Worm (Caenorhabditis elegans) whole organism, late embryonic: Measurements from ENCODE around the gene C29F3.3.

Experiments
- C38D4.7 ChIP-seq: fragments of 200-800 bp; sonication (Bioruptor generic); optimal IDR thresholded peaks from 2 replicates; lab custom pipeline; 2018; ENCODE audit warnings: mild to moderate bottlenecking, missing genetic modification characterization, moderate library complexity, missing compliant biosample characterization
- Y22D7AL.16 ChIP-seq: sonication (generic microtip); optimal IDR thresholded peaks from 2 replicates; lab custom pipeline; 2016; ENCODE audit warnings: missing genetic modification characterization, missing compliant biosample characterization
- ama-1 ChIP-seq: fragments of 150-350 bp; optimal IDR thresholded peaks from 2 replicates; lab custom pipeline; 2014
- ceh-14 ChIP-seq: sonication (generic microtip); optimal IDR thresholded peaks from 2 replicates; lab custom pipeline; 2016; ENCODE audit warnings: missing genotype, missing genetic modification characterization, missing compliant biosample characterization
- ceh-19 ChIP-seq: fragments of 200-800 bp; sonication (Bioruptor generic); optimal IDR thresholded peaks from 2 replicates; lab custom pipeline; 2018; ENCODE audit warnings: mild to moderate bottlenecking, missing genetic modification characterization, missing compliant biosample characterization
- ceh-2 ChIP-seq: sonication (generic microtip); optimal IDR thresholded peaks from 2 replicates; lab custom pipeline; 2016; ENCODE audit warnings: missing genotype, missing genetic modification characterization, missing compliant biosample characterization
- ceh-9 ChIP-seq: sonication (generic microtip); optimal IDR thresholded peaks from 2 replicates; lab custom pipeline; 2016; ENCODE audit warnings: mild to moderate bottlenecking, missing genetic modification characterization, inconsistent platforms, missing compliant biosample characterization
- fkh-6 ChIP-seq: sonication (generic microtip); optimal IDR thresholded peaks from 2 replicates; lab custom pipeline; 2016; ENCODE audit warnings: missing genetic modification characterization, missing compliant biosample characterization
- nfya-1 ChIP-seq: sonication (generic microtip); optimal IDR thresholded peaks from 2 replicates; lab custom pipeline; 2017; ENCODE audit warnings: missing genetic modification characterization, mild to moderate bottlenecking, missing compliant biosample characterization, antibody characterized with exemption, moderate library complexity
- nhr-11 ChIP-seq: fragments of 150-350 bp; optimal IDR thresholded peaks from 2 replicates; lab custom pipeline; 2014; ENCODE audit warnings: missing biosample characterization, missing genetic modification characterization
- nhr-232 ChIP-seq: sonication (generic microtip); optimal IDR thresholded peaks from 2 replicates; lab custom pipeline; 2016; ENCODE audit warnings: missing genetic modification characterization, missing compliant biosample characterization
- tbx-2 ChIP-seq: sonication (generic microtip); optimal IDR thresholded peaks from 2 replicates; lab custom pipeline; 2016; ENCODE audit warnings: missing genetic modification characterization, missing compliant biosample characterization
- unc-3 ChIP-seq, 2 experiments: fragments of 200-800 bp in 1 of 2; sonication (Bioruptor generic) in 1 of 2; sonication (generic microtip) in 1 of 2; conservative IDR thresholded peaks in 1 of 2; optimal IDR thresholded peaks in 1 of 2; 2 replicates each; pipeline versions ENCODE4 v1.3.6 to Lab custom; 2016 to 2022; ENCODE audit warnings: missing compliant biosample characterization in 2 of 2, missing genetic modification characterization in 2 of 2, missing genetic modification reagents in 1 of 2
- zip-5 ChIP-seq: sonication (generic microtip); optimal IDR thresholded peaks from 2 replicates; lab custom pipeline; 2016; ENCODE audit warnings: missing genetic modification characterization, missing compliant biosample characterization

- TF ChIP-seq nfya-1 (tag; lab: Kevin White, UChicago), result no peak
- no peak for TF ChIP-seq ceh-19 (GFP tag; lab: Kevin White, UChicago)
- no peak for TF ChIP-seq nhr-232 (tag; lab: Kevin White, UChicago)
- TF ChIP-seq zip-5 (tag; lab: Kevin White, UChicago), result no peak
- TF ChIP-seq ama-1, result no peak
- no peak for TF ChIP-seq ceh-9 (tag; lab: Kevin White, UChicago)
- no peak for TF ChIP-seq fkh-6 (tag; lab: Kevin White, UChicago)
- no peak for TF ChIP-seq unc-3 (GFP tag; conservative IDR thresholded peaks at IDR 0.05; lab: Robert Waterston, UW)
- TF ChIP-seq unc-3 (tag; optimal IDR thresholded peaks at IDR 0.05; lab: Kevin White, UChicago), result no peak
- no peak for TF ChIP-seq ceh-14 (tag; lab: Kevin White, UChicago)
- no peak for TF ChIP-seq C38D4.7 (GFP tag; lab: Kevin White, UChicago)
- no peak for TF ChIP-seq ceh-2
- no peak for TF ChIP-seq Y22D7AL.16
- no peak for TF ChIP-seq tbx-2 (tag; lab: Kevin White, UChicago)
- no peak for TF ChIP-seq nhr-11 (tag; lab: Kevin White, UChicago)
These were observed 2.7 kb downstream of the C29F3.3 start, which contains the start of gene wrt-8 for ce11 chrV:15344481-15344880.
